Fruit fly (Drosophila melanogaster) whole organism, embryonic: ENCODE measurements around the gene Gyc89Da.
A peak's percentile ranks its signal among the peaks of the same experiment; 100 is the strongest.

Experiments used
- Antp ChIP-seq: fragments of 200-800 bp; sonication (Bioruptor generic); optimal IDR thresholded peaks from 3 replicates; lab custom pipeline; 2016; ENCODE audit warnings: missing biosample characterization, missing genetic modification characterization
- Bteb2 ChIP-seq: fragments of 200-800 bp; sonication (Bioruptor generic); optimal IDR thresholded peaks from 2 replicates; lab custom pipeline; 2016; ENCODE audit warnings: missing biosample characterization, missing genetic modification characterization
- CG10979 ChIP-seq: fragments of 200-800 bp; sonication (Bioruptor generic); optimal IDR thresholded peaks from 2 replicates; lab custom pipeline; 2018; ENCODE audit warnings: missing biosample characterization, mild to moderate bottlenecking, missing genetic modification characterization, moderate library complexity
- CG14667 ChIP-seq: fragments of 200-800 bp; sonication (Bioruptor generic); IDR thresholded peaks from 2 replicates; pipeline ENCODE4 v1.3.6; 2022; ENCODE audit warnings: missing biosample characterization, missing genetic modification characterization
- CG16813 ChIP-seq: fragments of 200-800 bp; sonication (Bioruptor generic); IDR thresholded peaks from 3 replicates; pipeline ENCODE4 v1.3.6; 2022; ENCODE audit warnings: missing biosample characterization, missing genetic modification characterization; ENCODE audit not compliant: partially characterized antibody
- CG1792 ChIP-seq: fragments of 200-800 bp; sonication (Bioruptor generic); optimal IDR thresholded peaks from 2 replicates; lab custom pipeline; 2016; ENCODE audit warnings: missing biosample characterization, missing genetic modification characterization
- CG18011 ChIP-seq: fragments of 200-800 bp; sonication (Bioruptor generic); optimal IDR thresholded peaks from 2 replicates; lab custom pipeline; 2017; ENCODE audit warnings: missing biosample characterization, missing genetic modification characterization, mild to moderate bottlenecking, moderate library complexity, missing genotype
- CG33213 ChIP-seq: fragments of 200-800 bp; sonication (Bioruptor generic); optimal IDR thresholded peaks from 3 replicates; lab custom pipeline; 2016; ENCODE audit warnings: missing biosample characterization, missing genetic modification characterization
- CG34376 ChIP-seq: fragments of 200-800 bp; sonication (Bioruptor generic); optimal IDR thresholded peaks from 2 replicates; lab custom pipeline; 2018; ENCODE audit warnings: missing biosample characterization, mild to moderate bottlenecking, missing genetic modification characterization
- CG4360 ChIP-seq: fragments of 200-800 bp; sonication (Bioruptor generic); IDR thresholded peaks from 2 replicates; pipeline ENCODE4 v1.3.6; 2022; ENCODE audit warnings: missing biosample characterization, missing genetic modification characterization
- CG4404 ChIP-seq: fragments of 200-800 bp; sonication (Bioruptor generic); IDR thresholded peaks from 2 replicates; pipeline ENCODE4 v1.3.6; 2022; ENCODE audit warnings: missing biosample characterization, missing genetic modification characterization
- CG6175 ChIP-seq: fragments of 200-800 bp; sonication (Bioruptor generic); IDR thresholded peaks from 3 replicates; pipeline ENCODE4 v1.3.6; 2022; ENCODE audit warnings: missing biosample characterization, missing genetic modification characterization
- CG6683 ChIP-seq: fragments of 200-800 bp; sonication (Bioruptor generic); optimal IDR thresholded peaks from 2 replicates; lab custom pipeline; 2017; ENCODE audit warnings: missing biosample characterization, mild to moderate bottlenecking, missing genetic modification characterization, missing genetic modification reagents
- CG6791 ChIP-seq: fragments of 200-800 bp; sonication (Bioruptor generic); IDR thresholded peaks from 3 replicates; pipeline ENCODE4 v1.3.6; 2022; ENCODE audit warnings: missing biosample characterization, missing genetic modification characterization; ENCODE audit not compliant: partially characterized antibody
- CG7556 ChIP-seq: fragments of 200-800 bp; sonication (Bioruptor generic); optimal IDR thresholded peaks from 2 replicates; lab custom pipeline; 2017; ENCODE audit warnings: missing biosample characterization, mild to moderate bottlenecking, missing genetic modification characterization
- CG7928 ChIP-seq: fragments of 200-800 bp; sonication (Bioruptor generic); optimal IDR thresholded peaks from 2 replicates; lab custom pipeline; 2017; ENCODE audit warnings: missing biosample characterization, mild to moderate bottlenecking, missing genetic modification characterization
- CG7987 ChIP-seq: fragments of 200-800 bp; sonication (Bioruptor generic); optimal IDR thresholded peaks from 2 replicates; lab custom pipeline; 2018; ENCODE audit warnings: missing biosample characterization, mild to moderate bottlenecking, missing genetic modification characterization, moderate library complexity
- CG8388 ChIP-seq: fragments of 200-800 bp; sonication (Bioruptor generic); optimal IDR thresholded peaks from 2 replicates; lab custom pipeline; 2019; ENCODE audit warnings: missing biosample characterization, mild to moderate bottlenecking, missing genetic modification characterization, moderate library complexity
- CG8478 ChIP-seq: fragments of >200 bp; optimal IDR thresholded peaks from 2 replicates; lab custom pipeline; 2018
- CG9876 ChIP-seq: fragments of 200-800 bp; sonication (Bioruptor generic); optimal IDR thresholded peaks from 2 replicates; lab custom pipeline; 2016; ENCODE audit warnings: missing biosample characterization, missing genetic modification characterization
- Dek ChIP-seq: fragments of 200-800 bp; sonication (Bioruptor generic); optimal IDR thresholded peaks from 3 replicates; lab custom pipeline; 2019; ENCODE audit warnings: missing biosample characterization, mild to moderate bottlenecking, missing genetic modification characterization, moderate library complexity
- Dll ChIP-seq: fragments of 200-800 bp; sonication (Bioruptor generic); IDR thresholded peaks from 4 replicates; pipeline ENCODE4 v1.3.6; 2022; ENCODE audit warnings: missing biosample characterization, missing genetic modification characterization; ENCODE audit not compliant: partially characterized antibody
- Dp ChIP-seq: fragments of 200-800 bp; sonication (Bioruptor generic); optimal IDR thresholded peaks from 2 replicates; lab custom pipeline; 2018; ENCODE audit warnings: missing biosample characterization, mild to moderate bottlenecking, missing genetic modification characterization, moderate library complexity
- E2f2 ChIP-seq: fragments of 200-800 bp; sonication (Bioruptor generic); IDR thresholded peaks from 2 replicates; pipeline ENCODE4 v1.3.6; 2022; ENCODE audit warnings: missing biosample characterization, missing genetic modification characterization
- Hr78 ChIP-seq, 2 experiments: fragments of 200-800 bp in 1 of 2; fragments of >200 bp in 1 of 2; sonication (Bioruptor generic) in 1 of 2; optimal IDR thresholded peaks; 2 replicates each; lab custom pipeline; 2017 to 2019; ENCODE audit warnings: missing biosample characterization in 2 of 2, missing genetic modification characterization in 2 of 2, mild to moderate bottlenecking in 1 of 2, moderate library complexity in 1 of 2
- Lhr ChIP-seq: fragments of 200-800 bp; sonication (Bioruptor generic); optimal IDR thresholded peaks from 3 replicates; lab custom pipeline; 2017; ENCODE audit warnings: mild to moderate bottlenecking, missing biosample characterization, missing genetic modification reagents, missing genetic modification characterization
- Lpt ChIP-seq: fragments of >200 bp; optimal IDR thresholded peaks from 2 replicates; lab custom pipeline; 2018; ENCODE audit warnings: missing biosample characterization, missing genetic modification characterization
- Sry-δ ChIP-seq: fragments of 200-800 bp; sonication (Bioruptor generic); optimal IDR thresholded peaks from 2 replicates; lab custom pipeline; 2016; ENCODE audit warnings: missing biosample characterization, missing genetic modification characterization
- abd-A ChIP-seq: fragments of 200-800 bp; sonication (Bioruptor generic); optimal IDR thresholded peaks from 3 replicates; lab custom pipeline; 2019; ENCODE audit warnings: missing biosample characterization, mild to moderate bottlenecking, missing genetic modification characterization, moderate library complexity
- bcd ChIP-seq: fragments of 200-800 bp; sonication (Bioruptor generic); optimal IDR thresholded peaks from 2 replicates; lab custom pipeline; 2017; ENCODE audit warnings: missing biosample characterization, mild to moderate bottlenecking, missing genetic modification characterization
- bowl ChIP-seq: fragments of 200-800 bp; sonication (Bioruptor generic); IDR thresholded peaks from 2 replicates; pipeline ENCODE4 v1.3.6; 2022; ENCODE audit warnings: missing biosample characterization, missing genetic modification characterization
- ewg ChIP-seq: fragments of 200-800 bp; sonication (Bioruptor generic); optimal IDR thresholded peaks from 3 replicates; lab custom pipeline; 2017; ENCODE audit warnings: mild to moderate bottlenecking, missing biosample characterization, missing genetic modification reagents, missing genetic modification characterization
- gem ChIP-seq: fragments of 200-800 bp; sonication (Bioruptor generic); optimal IDR thresholded peaks from 2 replicates; lab custom pipeline; 2019; ENCODE audit warnings: missing biosample characterization, mild to moderate bottlenecking, missing genetic modification characterization, moderate library complexity
- gt ChIP-seq: fragments of 200-800 bp; sonication (Bioruptor generic); IDR thresholded peaks from 2 replicates; pipeline ENCODE4 v1.3.6; 2022; ENCODE audit warnings: missing biosample characterization, missing genetic modification characterization
- h ChIP-seq: fragments of >200 bp; optimal IDR thresholded peaks from 2 replicates; lab custom pipeline; 2017
- ham ChIP-seq: fragments of 200-800 bp; sonication (Bioruptor generic); IDR thresholded peaks from 2 replicates; pipeline ENCODE4 v1.3.6; 2022; ENCODE audit warnings: missing biosample characterization, missing genetic modification characterization
- hbn ChIP-seq: fragments of 200-800 bp; sonication (Bioruptor generic); IDR thresholded peaks from 2 replicates; pipeline ENCODE4 v1.3.6; 2022; ENCODE audit warnings: missing biosample characterization, missing genetic modification characterization; ENCODE audit not compliant: partially characterized antibody
- her ChIP-seq: fragments of 200-800 bp; sonication (Bioruptor generic); optimal IDR thresholded peaks from 2 replicates; lab custom pipeline; 2016; ENCODE audit warnings: missing biosample characterization, missing genetic modification characterization
- lilli ChIP-seq: fragments of 200-800 bp; sonication (Bioruptor generic); optimal IDR thresholded peaks from 3 replicates; lab custom pipeline; 2016; ENCODE audit warnings: missing biosample characterization, missing genetic modification characterization
- lmd ChIP-seq: fragments of 200-800 bp; sonication (Bioruptor generic); IDR thresholded peaks from 2 replicates; pipeline ENCODE4 v1.3.6; 2022; ENCODE audit warnings: missing biosample characterization, missing genetic modification characterization
- mld ChIP-seq: fragments of 200-800 bp; sonication (Bioruptor generic); IDR thresholded peaks from 3 replicates; pipeline ENCODE4 v1.3.6; 2022; ENCODE audit warnings: missing biosample characterization, missing genetic modification characterization; ENCODE audit not compliant: partially characterized antibody
- p53 ChIP-seq: fragments of 200-800 bp; sonication (Bioruptor generic); optimal IDR thresholded peaks from 2 replicates; lab custom pipeline; 2016; ENCODE audit warnings: missing biosample characterization, missing genetic modification characterization
- pros ChIP-seq: fragments of 200-800 bp; sonication (Bioruptor generic); optimal IDR thresholded peaks from 3 replicates; lab custom pipeline; 2019; ENCODE audit warnings: missing biosample characterization, mild to moderate bottlenecking, missing genetic modification characterization, moderate library complexity
- pzg ChIP-seq: fragments of 200-800 bp; sonication (Bioruptor generic); optimal IDR thresholded peaks from 3 replicates; lab custom pipeline; 2018; ENCODE audit warnings: missing biosample characterization, mild to moderate bottlenecking, missing genetic modification characterization, moderate library complexity
- repo ChIP-seq: fragments of 200-800 bp; sonication (Bioruptor generic); optimal IDR thresholded peaks from 2 replicates; lab custom pipeline; 2016; ENCODE audit warnings: missing biosample characterization, missing genetic modification characterization
- ro ChIP-seq: fragments of 200-800 bp; sonication (Bioruptor generic); IDR thresholded peaks from 2 replicates; pipeline ENCODE4 v1.3.6; 2022; ENCODE audit warnings: missing biosample characterization, missing genetic modification characterization
- slou ChIP-seq: fragments of 200-800 bp; sonication (Bioruptor generic); optimal IDR thresholded peaks from 3 replicates; lab custom pipeline; 2016; ENCODE audit warnings: missing biosample characterization, missing genetic modification characterization
- stc ChIP-seq: fragments of 200-800 bp; sonication (Bioruptor generic); IDR thresholded peaks from 2 replicates; pipeline ENCODE4 v1.3.6; 2022; ENCODE audit warnings: missing biosample characterization, missing genetic modification characterization
- toy ChIP-seq: fragments of 200-800 bp; sonication (Bioruptor generic); IDR thresholded peaks from 2 replicates; pipeline ENCODE4 v1.3.6; 2022; ENCODE audit warnings: missing biosample characterization, missing genetic modification characterization
- vvl ChIP-seq: fragments of 200-800 bp; sonication (Bioruptor generic); IDR thresholded peaks from 2 replicates; pipeline ENCODE4 v1.3.6; 2022; ENCODE audit warnings: missing biosample characterization, missing genetic modification characterization
- zfh1 ChIP-seq: fragments of 200-800 bp; sonication (Bioruptor generic); IDR thresholded peaks from 3 replicates; pipeline ENCODE4 v1.3.6; 2022; ENCODE audit warnings: missing biosample characterization, missing genetic modification characterization

The Gyc89Da gene

dm6 chr3R:16432665-16433065 lies 39.7 kb upstream of the Gyc89Da start, which contains the start of gene Fntb (continued):
- TF ChIP-seq Antp (GFP tag; lab: Kevin White, UChicago) (no peak), Hr78 (GFP tag; optimal IDR thresholded peaks at IDR 0.05; lab: Kevin White, UChicago) (no peak), CG8388 (GFP tag; lab: Kevin White, UChicago) (peak; percentile 58), Bteb2 (peak; percentile 48), repo (GFP tag; lab: Kevin White, UChicago) (no peak), CG33213 (GFP tag; lab: Kevin White, UChicago) (no peak), CG10979 (tag; lab: Kevin White, UChicago) (peak; percentile 72), CG4360 (no peak), mld (no peak), abd-A (tag; lab: Kevin White, UChicago) (no peak), CG8478 (lab: Kevin White, UChicago) (no peak), Dp (GFP tag; lab: Kevin White, UChicago) (no peak), hbn (no peak), bcd (no peak), vvl (GFP tag; lab: Robert Waterston, UW) (peak; percentile 68), CG7987 (GFP tag; lab: Kevin White, UChicago) (no peak), Lhr (GFP tag; lab: Kevin White, UChicago) (peak; percentile 15), ro (GFP tag; lab: Robert Waterston, UW) (no peak), CG7556 (peak; percentile 51), gem (peak; percentile 86), zfh1 (GFP tag; lab: Robert Waterston, UW) (0 out of 3 replicates have a peak, but pooled peaks have one; percentile 15), CG6175 (GFP tag; lab: Robert Waterston, UW) (no peak; the same call in 2 of the 3 replicates), pros (GFP tag; lab: Kevin White, UChicago) (no peak), Dll (0 out of 4 replicates have a peak, but pooled peaks have one; percentile 27), CG34376 (GFP tag; lab: Kevin White, UChicago) (peak; percentile 44), p53 (GFP tag; lab: Kevin White, UChicago) (no peak), Sry-δ (GFP tag; lab: Kevin White, UChicago) (no peak), CG6791 (GFP tag; lab: Robert Waterston, UW) (no peak), Dek (tag; lab: Kevin White, UChicago) (peak; percentile 69), her (GFP tag; lab: Kevin White, UChicago) (no peak), toy (GFP tag; lab: Robert Waterston, UW) (no peak), slou (GFP tag; lab: Kevin White, UChicago) (peak; percentile 12), stc (GFP tag; lab: Robert Waterston, UW) (no peak), CG9876 (GFP tag; lab: Kevin White, UChicago) (no peak), bowl (GFP tag; lab: Robert Waterston, UW) (no peak), CG7928 (GFP tag; lab: Kevin White, UChicago) (peak; percentile 5), h (lab: Kevin White, UChicago) (no peak), gt (GFP tag; lab: Robert Waterston, UW) (no peak), CG18011 (GFP tag; lab: Kevin White, UChicago) (peak; percentile 17), Lpt (GFP tag; lab: Kevin White, UChicago) (no peak), lilli (GFP tag; lab: Kevin White, UChicago) (peak; percentile 74), CG1792 (GFP tag; lab: Kevin White, UChicago) (no peak), E2f2 (GFP tag; lab: Robert Waterston, UW) (peak; percentile 52; the same call in 1 of the 2 replicates), ham (GFP tag; lab: Robert Waterston, UW) (no peak), CG14667 (peak; percentile 38; the same call in 1 of the 2 replicates), pzg (GFP tag; lab: Kevin White, UChicago) (peak; percentile 24), CG6683 (GFP tag; lab: Kevin White, UChicago) (peak; percentile 31), ewg (peak; percentile 25), lmd (GFP tag; lab: Robert Waterston, UW) (peak; percentile 63; the same call in 1 of the 2 replicates), CG16813 (GFP tag; lab: Robert Waterston, UW) (no peak), CG4404 (GFP tag; lab: Robert Waterston, UW) (no peak)
